Fruit fly (Drosophila melanogaster): ENCODE measurements around the gene wake.

wake gene

dm6 chr3R:22724149-22724973 is 84.8 kb downstream of the wake start, which contains the start of gene Irp-1A (continued):
- TF ChIP-seq CG7372 (GFP tag; IDR thresholded peaks at IDR 0.05) (peak; percentile 57; the same call in 1 of the 2 replicates), CG3281 (GFP tag; optimal IDR thresholded peaks at IDR 0.05) (peak; percentile 76), CG5953 (GFP tag; IDR thresholded peaks at IDR 0.05) (no peak), Lim3 (GFP tag; IDR thresholded peaks at IDR 0.05) (no peak), Dip2 (GFP tag; IDR thresholded peaks at IDR 0.05) (no peak), CG16863 (GFP tag; optimal IDR thresholded peaks at IDR 0.05) (peak; percentile 22), Oli (tag; optimal IDR thresholded peaks at IDR 0.05) (peak; percentile 58), CG12299 (tag; optimal IDR thresholded peaks at IDR 0.05) (peak; percentile 62), Hr78 (GFP tag; optimal IDR thresholded peaks at IDR 0.05) (peak in 1 of 2 experiments; percentile 23), br (optimal IDR thresholded peaks at IDR 0.05) (no peak), CG17612 (GFP tag; IDR thresholded peaks at IDR 0.05) (0 out of 2 replicates have a peak, but pooled peaks have one; percentile 22), bbx (GFP tag; IDR thresholded peaks at IDR 0.05; ENCODE audit: partially characterized antibody) (peak; percentile 82), gem (tag; optimal IDR thresholded peaks at IDR 0.05) (peak; percentile 90), Hey (tag; optimal IDR thresholded peaks at IDR 0.05) (no peak), Ets97D (GFP tag; optimal IDR thresholded peaks at IDR 0.05) (peak; percentile 52), BEAF-32 (GFP tag; optimal IDR thresholded peaks at IDR 0.05) (peak; percentile 83), CG8924 (tag; optimal IDR thresholded peaks at IDR 0.05) (peak; percentile 88), chm (GFP tag; IDR thresholded peaks at IDR 0.05) (no peak), CG13296 (GFP tag; optimal IDR thresholded peaks at IDR 0.05) (peak; percentile 85), Hmr (GFP tag; optimal IDR thresholded peaks at IDR 0.05) (peak; percentile 77), insv (GFP tag; optimal IDR thresholded peaks at IDR 0.05) (peak in 1 of 2 experiments; percentile 6), cwo (GFP tag; optimal IDR thresholded peaks at IDR 0.05) (peak; percentile 60), Doc2 (GFP tag; IDR thresholded peaks at IDR 0.05) (no peak), H15 (GFP tag; IDR thresholded peaks at IDR 0.05) (peak; percentile 45; the same call in 1 of the 3 replicates), CG13775 (GFP tag; optimal IDR thresholded peaks at IDR 0.05) (peak; percentile 69), Atf-2 (GFP tag; optimal IDR thresholded peaks at IDR 0.05) (no peak), ttk (GFP tag; IDR thresholded peaks at IDR 0.05) (peak; percentile 74), CG14667 (GFP tag; IDR thresholded peaks at IDR 0.05) (peak; percentile 55; the same call in 1 of the 2 replicates), CG17361 (GFP tag; IDR thresholded peaks at IDR 0.05) (peak; percentile 87), Mes4 (GFP tag; optimal IDR thresholded peaks at IDR 0.05) (no peak), CG2202 (tag; optimal IDR thresholded peaks at IDR 0.05) (peak; percentile 39), CG7839 (tag; optimal IDR thresholded peaks at IDR 0.05) (peak; percentile 86), Sry-δ (GFP tag; optimal IDR thresholded peaks at IDR 0.05) (peak; percentile 91), CG15514 (GFP tag; optimal IDR thresholded peaks at IDR 0.05) (peak; percentile 78), CTCF (GFP tag; optimal IDR thresholded peaks at IDR 0.05) (no peak), CG1529 (GFP tag; optimal IDR thresholded peaks at IDR 0.05) (peak; percentile 9), H2.0 (GFP tag; IDR thresholded peaks at IDR 0.05) (peak; percentile 67), CG7928 (GFP tag; optimal IDR thresholded peaks at IDR 0.05) (peak; percentile 12), CG17385 (GFP tag; optimal IDR thresholded peaks at IDR 0.05) (peak; percentile 73), CG18619 (GFP tag; optimal IDR thresholded peaks at IDR 0.05) (peak; percentile 47), sd (tag; optimal IDR thresholded peaks at IDR 0.05) (peak; percentile 51), sqz (GFP tag; optimal IDR thresholded peaks at IDR 0.05) (peak; percentile 17), pho (GFP tag; optimal IDR thresholded peaks at IDR 0.05) (peak; percentile 52), CG3065 (GFP tag; optimal IDR thresholded peaks at IDR 0.05) (peak; percentile 65), psq (GFP tag; optimal IDR thresholded peaks at IDR 0.05) (peak; percentile 0), fd64A (GFP tag; optimal IDR thresholded peaks at IDR 0.05) (no peak), GATAe (GFP tag; conservative IDR thresholded peaks at IDR 0.05) (peak; percentile 35; the same call in 1 of the 2 replicates), seq (GFP tag; IDR thresholded peaks at IDR 0.05) (no peak), pum (GFP tag; optimal IDR thresholded peaks at IDR 0.05) (peak; percentile 7), CHES-1-like (GFP tag; optimal IDR thresholded peaks at IDR 0.05) (peak; percentile 58)
